Fruit fly (Drosophila melanogaster): ENCODE results near the gene ZC3H3.

- TF ChIP-seq Mes4 (GFP tag; optimal IDR thresholded peaks at IDR 0.05) = no peak
- no peak for TF ChIP-seq CG4854 (GFP tag; optimal IDR thresholded peaks at IDR 0.05)
- TF ChIP-seq CG2116 (GFP tag; optimal IDR thresholded peaks at IDR 0.05) = no peak
- TF ChIP-seq vfl (GFP tag; optimal IDR thresholded peaks at IDR 0.05) = no peak
- TF ChIP-seq Hey (tag; optimal IDR thresholded peaks at IDR 0.05) = no peak
- no peak for TF ChIP-seq cwo (GFP tag; optimal IDR thresholded peaks at IDR 0.05)
Observed at dm6 chr3L:8480944-8481343, 28.6 kb downstream of the ZC3H3 start.
